Fruit fly (Drosophila melanogaster) whole organism, wandering third instar larva: ENCODE data around the gene Efhc1.1.

Experiments used
- Abd-B ChIP-seq: fragments of >200 bp; optimal IDR thresholded peaks from 2 replicates; lab custom pipeline; 2017; ENCODE audit warnings: missing biosample characterization, missing genetic modification characterization
- CG32264 ChIP-seq: fragments of 200-800 bp; sonication (Bioruptor generic); optimal IDR thresholded peaks from 2 replicates; lab custom pipeline; 2016; ENCODE audit warnings: missing biosample characterization, missing genetic modification characterization
- CG9705 ChIP-seq: fragments of 200-800 bp; sonication (Bioruptor generic); optimal IDR thresholded peaks from 2 replicates; lab custom pipeline; 2018; ENCODE audit warnings: missing biosample characterization, mild to moderate bottlenecking, missing genetic modification characterization
- Dfd ChIP-seq: fragments of >200 bp; optimal IDR thresholded peaks from 2 replicates; lab custom pipeline; 2017; ENCODE audit warnings: missing biosample characterization, missing genetic modification characterization
- Dif ChIP-seq: fragments of 200-275, 200-300 bp; sonication (Bioruptor generic); optimal IDR thresholded peaks from 2 replicates; lab custom pipeline; 2018; ENCODE audit warnings: missing biosample characterization, missing genetic modification characterization; ENCODE audit not compliant: partially characterized antibody
- GATAd ChIP-seq: sonication (Bioruptor generic); optimal IDR thresholded peaks from 2 replicates; lab custom pipeline; 2016; ENCODE audit warnings: missing biosample characterization, missing genetic modification characterization
- HLH106 ChIP-seq: fragments of 200-800 bp; optimal IDR thresholded peaks from 3 replicates; lab custom pipeline; 2019; ENCODE audit warnings: missing biosample characterization, mild to moderate bottlenecking, missing genetic modification characterization, moderate library complexity
- Hnf4 ChIP-seq: fragments of 200-800 bp; sonication (Bioruptor generic); optimal IDR thresholded peaks from 2 replicates; lab custom pipeline; 2016; ENCODE audit warnings: missing biosample characterization, mild to moderate bottlenecking, missing genetic modification characterization
- Hr78 ChIP-seq: fragments of >200 bp; optimal IDR thresholded peaks from 2 replicates; lab custom pipeline; 2017; ENCODE audit warnings: missing biosample characterization, missing genetic modification characterization
- Hr83 ChIP-seq: fragments of 200-300 bp; sonication (Bioruptor generic); optimal IDR thresholded peaks from 2 replicates; lab custom pipeline; 2016; ENCODE audit warnings: missing biosample characterization, mild to moderate bottlenecking, missing genetic modification characterization, moderate library complexity; ENCODE audit not compliant: poor library complexity, severe bottlenecking
- Jra ChIP-seq: sonication (Bioruptor generic); optimal IDR thresholded peaks from 2 replicates; lab custom pipeline; 2016; ENCODE audit warnings: missing biosample characterization, missing genetic modification characterization
- Mio ChIP-seq: sonication (Bioruptor generic); optimal IDR thresholded peaks from 2 replicates; lab custom pipeline; 2016; ENCODE audit warnings: missing biosample characterization, missing genetic modification characterization
- Myc ChIP-seq: fragments of >200 bp; optimal IDR thresholded peaks from 2 replicates; lab custom pipeline; 2017
- N ChIP-seq: fragments of >200 bp; optimal IDR thresholded peaks from 2 replicates; lab custom pipeline; 2018; ENCODE audit warnings: missing biosample characterization, missing external identifiers, missing genetic modification characterization
- OdsH ChIP-seq: fragments of 200-800 bp; sonication (Bioruptor generic); optimal IDR thresholded peaks from 2 replicates; lab custom pipeline; 2016; ENCODE audit warnings: missing biosample characterization, mild to moderate bottlenecking, missing genetic modification characterization
- Rel ChIP-seq, 2 experiments: fragments of 200-800 bp; sonication (Bioruptor generic) in 1 of 2; optimal IDR thresholded peaks; 2 replicates in 1 of 2; 3 replicates in 1 of 2; lab custom pipeline; 2016 to 2019; ENCODE audit warnings: mild to moderate bottlenecking in 2 of 2, missing biosample characterization in 2 of 2, missing genetic modification characterization in 2 of 2, moderate library complexity in 1 of 2
- Sp1 ChIP-seq: fragments of 200-800 bp; sonication (Bioruptor generic); optimal IDR thresholded peaks from 3 replicates; lab custom pipeline; 2019; ENCODE audit warnings: missing biosample characterization, mild to moderate bottlenecking, missing genetic modification characterization, moderate library complexity
- Vsx2 ChIP-seq: fragments of 200-300, 225-300 bp; sonication (Bioruptor generic); optimal IDR thresholded peaks from 2 replicates; lab custom pipeline; 2018; ENCODE audit warnings: missing biosample characterization, missing genetic modification characterization; ENCODE audit not compliant: partially characterized antibody
- br ChIP-seq: fragments of 200-800 bp; sonication (Bioruptor generic); optimal IDR thresholded peaks from 2 replicates; lab custom pipeline; 2016; ENCODE audit warnings: missing biosample characterization, missing genetic modification characterization
- brk ChIP-seq: fragments of 200-800 bp; sonication (Bioruptor generic); optimal IDR thresholded peaks from 2 replicates; lab custom pipeline; 2016; ENCODE audit warnings: missing biosample characterization, mild to moderate bottlenecking, missing genetic modification characterization
- dl ChIP-seq, 2 experiments: fragments of 175-275, 200-275 bp in 1 of 2; fragments of 200-275 bp in 1 of 2; sonication (Bioruptor generic); optimal IDR thresholded peaks; lab custom pipeline; 2018; ENCODE audit warnings: mild to moderate bottlenecking in 2 of 2, missing biosample characterization in 2 of 2, missing genetic modification characterization in 2 of 2, moderate library complexity in 2 of 2; ENCODE audit not compliant: partially characterized antibody in 2 of 2, insufficient read depth in 1 of 2
- dmrt93B ChIP-seq: fragments of 200-800 bp; sonication (Bioruptor generic); optimal IDR thresholded peaks from 2 replicates; lab custom pipeline; 2018; ENCODE audit warnings: missing biosample characterization, mild to moderate bottlenecking, missing genetic modification characterization
- dsf ChIP-seq: sonication (Bioruptor generic); optimal IDR thresholded peaks from 2 replicates; lab custom pipeline; 2016; ENCODE audit warnings: missing biosample characterization, missing genetic modification characterization, borderline replicate concordance
- ey ChIP-seq: fragments of 200-800 bp; sonication (Bioruptor generic); optimal IDR thresholded peaks from 2 replicates; lab custom pipeline; 2016; ENCODE audit warnings: missing biosample characterization, missing genetic modification characterization
- foxo ChIP-seq, 2 experiments: fragments of 200-800 bp; sonication (Bioruptor generic); optimal IDR thresholded peaks; 2 replicates in 1 of 2; 3 replicates in 1 of 2; lab custom pipeline; 2016 to 2017; ENCODE audit warnings: missing biosample characterization in 2 of 2, missing genetic modification characterization in 2 of 2
- fru ChIP-seq: fragments of 200-800 bp; sonication (Bioruptor generic); optimal IDR thresholded peaks from 3 replicates; lab custom pipeline; 2016; ENCODE audit warnings: missing biosample characterization, mild to moderate bottlenecking, missing genetic modification characterization
- h ChIP-seq: fragments of 200-800 bp; sonication (Bioruptor generic); optimal IDR thresholded peaks from 3 replicates; lab custom pipeline; 2016; ENCODE audit warnings: missing biosample characterization, mild to moderate bottlenecking, missing genetic modification characterization
- jim ChIP-seq: fragments of 175-275, 200-325 bp; sonication (Bioruptor generic); optimal IDR thresholded peaks from 2 replicates; lab custom pipeline; 2016; ENCODE audit warnings: missing biosample characterization, mild to moderate bottlenecking, missing genetic modification characterization
- lola ChIP-seq: fragments of >200 bp; optimal IDR thresholded peaks from 2 replicates; lab custom pipeline; 2017; ENCODE audit warnings: missing biosample characterization, missing genetic modification characterization
- pan ChIP-seq: fragments of >200 bp; optimal IDR thresholded peaks from 2 replicates; lab custom pipeline; 2017
- psq ChIP-seq: fragments of 200-800 bp; sonication (Bioruptor generic); optimal IDR thresholded peaks from 3 replicates; lab custom pipeline; 2017; ENCODE audit warnings: missing biosample characterization, mild to moderate bottlenecking, missing genetic modification characterization, moderate library complexity
- rgr ChIP-seq: fragments of 200-800 bp; sonication (Bioruptor generic); optimal IDR thresholded peaks from 3 replicates; lab custom pipeline; 2016; ENCODE audit warnings: missing biosample characterization, mild to moderate bottlenecking, missing genetic modification characterization
- sage ChIP-seq: fragments of 200-800 bp; sonication (Bioruptor generic); optimal IDR thresholded peaks from 2 replicates; lab custom pipeline; 2016; ENCODE audit warnings: missing biosample characterization, mild to moderate bottlenecking, missing genetic modification characterization
- sv ChIP-seq: fragments of 200-800 bp; sonication (Bioruptor generic); optimal IDR thresholded peaks from 3 replicates; lab custom pipeline; 2016; ENCODE audit warnings: missing biosample characterization, missing genetic modification characterization
- tai ChIP-seq: sonication (Bioruptor generic); optimal IDR thresholded peaks from 2 replicates; lab custom pipeline; 2016; ENCODE audit warnings: missing biosample characterization, missing genetic modification characterization
- usp ChIP-seq: fragments of >200 bp; optimal IDR thresholded peaks from 2 replicates; lab custom pipeline; 2017; ENCODE audit warnings: missing biosample characterization, missing genetic modification characterization

Efhc1.1 gene

DNA sequence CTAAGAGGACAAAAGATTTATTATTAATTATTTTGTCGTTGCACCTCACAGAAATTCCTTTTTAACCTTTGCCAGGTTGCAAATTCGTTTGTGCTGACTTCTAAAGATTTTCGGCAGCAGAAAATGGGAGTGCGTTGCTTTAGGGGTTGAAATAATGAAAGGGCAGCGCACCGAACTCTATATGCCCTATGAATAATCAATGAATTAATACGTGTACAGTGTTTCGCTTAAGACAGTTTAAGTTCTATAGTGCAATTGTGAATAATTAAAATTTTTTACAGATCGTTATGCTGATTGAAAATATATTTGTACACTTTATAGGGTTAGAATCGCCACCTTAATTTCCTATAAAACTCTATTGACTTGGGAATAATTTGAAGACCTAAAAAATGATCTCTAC is 32.6 kb upstream of the Efhc1.1 start:
- TF ChIP-seq Sp1 (GFP tag; lab: Kevin White, UChicago) = no peak
- no peak for TF ChIP-seq dsf (GFP tag; lab: Kevin White, UChicago)
- no peak for TF ChIP-seq pan (lab: Kevin White, UChicago)
- TF ChIP-seq Vsx2 = no peak
- TF ChIP-seq h (GFP tag; lab: Kevin White, UChicago) = no peak
- TF ChIP-seq Dif (GFP tag; lab: Kevin White, UChicago) = no peak
- TF ChIP-seq usp (GFP tag; lab: Kevin White, UChicago) = no peak
- TF ChIP-seq Hr83 (GFP tag; lab: Kevin White, UChicago) = no peak
- no peak for TF ChIP-seq Rel (GFP tag; optimal IDR thresholded peaks at IDR 0.05; lab: Kevin White, UChicago)
- TF ChIP-seq Rel (tag; optimal IDR thresholded peaks at IDR 0.05; lab: Kevin White, UChicago) = no peak
- TF ChIP-seq ey = no peak
- no peak for TF ChIP-seq psq
- no peak for TF ChIP-seq Myc (lab: Kevin White, UChicago)
- TF ChIP-seq Jra (GFP tag; lab: Kevin White, UChicago) = no peak
- no peak for TF ChIP-seq br (GFP tag; lab: Kevin White, UChicago)
- no peak for TF ChIP-seq Mio
- no peak for TF ChIP-seq Hnf4 (GFP tag; lab: Kevin White, UChicago)

DNA sequence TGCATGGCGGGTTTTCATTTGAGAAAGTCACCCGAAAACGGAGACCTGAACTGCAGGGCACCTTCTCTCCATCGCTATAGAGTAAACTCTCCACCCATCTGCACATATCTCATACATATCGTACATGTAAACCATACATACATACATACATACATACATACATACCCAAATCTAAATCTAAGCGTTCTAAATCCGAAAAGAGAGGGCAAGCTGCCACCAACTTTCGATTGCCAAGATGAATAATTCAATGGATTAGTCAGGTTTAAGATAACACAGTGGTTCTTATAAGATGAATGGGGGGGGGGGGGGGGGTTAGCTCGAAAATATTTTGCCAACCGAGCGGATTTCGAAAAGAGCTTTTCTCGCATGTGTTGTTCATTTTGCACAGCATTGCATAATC is 31.0 kb upstream of the Efhc1.1 start:
- no peak for TF ChIP-seq brk
- peak; percentile 50 for TF ChIP-seq Dfd

DNA sequence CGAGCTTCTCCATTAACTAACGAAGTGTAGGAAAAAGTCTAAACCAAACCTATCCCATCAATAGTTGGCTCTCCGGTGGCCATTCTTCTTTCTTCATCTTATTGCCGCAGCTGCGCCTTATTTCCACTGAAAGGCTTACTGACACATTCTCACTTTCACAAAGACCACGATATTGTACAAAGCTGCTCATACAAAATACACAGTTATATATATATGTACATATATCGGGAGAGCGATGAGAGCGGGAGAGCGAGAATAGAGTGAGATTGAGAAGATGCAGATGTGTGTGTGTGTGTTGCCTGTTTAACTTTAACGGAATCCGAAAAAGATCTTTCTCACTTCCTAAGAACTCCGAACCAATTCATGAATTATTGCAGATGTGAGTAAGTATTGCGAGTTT is 29.7 kb upstream of the Efhc1.1 start:
- peak in 1 of 2 experiments; percentile 79 for TF ChIP-seq dl (GFP tag; optimal IDR thresholded peaks at IDR 0.05; lab: Kevin White, UChicago; ENCODE audit: insufficient read depth in 1 of 2, partially characterized antibody in 2 of 2)
- TF ChIP-seq Vsx2 = peak; percentile 28
- peak; percentile 17 for TF ChIP-seq N (GFP tag; lab: Kevin White, UChicago)
- no peak for TF ChIP-seq jim
- TF ChIP-seq Jra (GFP tag; lab: Kevin White, UChicago) = no peak
- TF ChIP-seq CG9705 = no peak
- peak; percentile 17 for TF ChIP-seq tai
- peak; percentile 44 for TF ChIP-seq Rel (GFP tag; optimal IDR thresholded peaks at IDR 0.05; lab: Kevin White, UChicago)
- TF ChIP-seq Rel (tag; optimal IDR thresholded peaks at IDR 0.05; lab: Kevin White, UChicago) = no peak
- TF ChIP-seq usp (GFP tag; lab: Kevin White, UChicago) = no peak
- peak; percentile 72 for TF ChIP-seq Dif (GFP tag; lab: Kevin White, UChicago)
- peak; percentile 20 for TF ChIP-seq fru (GFP tag; lab: Kevin White, UChicago)
- TF ChIP-seq sage = peak; percentile 49

DNA sequence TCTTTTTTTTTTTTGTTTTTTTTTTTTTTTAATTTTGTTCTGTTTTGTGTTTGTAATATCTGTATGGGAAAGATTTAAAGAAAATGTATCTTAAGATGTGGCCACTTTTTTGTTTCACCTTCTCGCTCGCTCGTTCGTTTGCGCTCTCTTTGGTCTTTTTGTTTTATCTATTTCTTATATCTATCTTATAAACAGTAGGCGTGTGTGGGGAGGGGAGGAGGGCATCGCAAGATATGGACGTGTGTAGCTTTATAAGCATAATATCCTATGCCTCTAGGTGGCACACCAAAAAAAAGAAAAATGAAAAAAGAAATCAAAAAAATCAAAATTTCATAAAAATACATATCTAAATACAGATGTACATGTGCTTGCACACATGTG is 29.1 kb upstream of the Efhc1.1 start:
- TF ChIP-seq Hr78 (GFP tag; lab: Kevin White, UChicago) (no peak), usp (GFP tag; lab: Kevin White, UChicago) (no peak), HLH106 (tag; lab: Kevin White, UChicago) (no peak), dl (GFP tag; optimal IDR thresholded peaks at IDR 0.05; lab: Kevin White, UChicago; ENCODE audit: insufficient read depth in 1 of 2, partially characterized antibody in 2 of 2) (no peak), OdsH (GFP tag; lab: Kevin White, UChicago) (no peak), Dif (GFP tag; lab: Kevin White, UChicago) (no peak), sv (GFP tag; lab: Kevin White, UChicago) (no peak), rgr (GFP tag; lab: Kevin White, UChicago) (no peak), tai (no peak), GATAd (GFP tag; lab: Kevin White, UChicago) (no peak), CG32264 (GFP tag; lab: Kevin White, UChicago) (no peak), Hr83 (GFP tag; lab: Kevin White, UChicago) (no peak), dmrt93B (GFP tag; lab: Kevin White, UChicago) (no peak), foxo (GFP tag; optimal IDR thresholded peaks at IDR 0.05; lab: Kevin White, UChicago) (no peak), lola (no peak), psq (no peak), sage (no peak), jim (no peak), Mio (no peak), Abd-B (GFP tag; lab: Kevin White, UChicago) (no peak)
- TF ChIP-seq, all 38 proteins: peak for 0
